Worm (Caenorhabditis elegans): Measurements from ENCODE around the gene C50F7.3.

DNA sequence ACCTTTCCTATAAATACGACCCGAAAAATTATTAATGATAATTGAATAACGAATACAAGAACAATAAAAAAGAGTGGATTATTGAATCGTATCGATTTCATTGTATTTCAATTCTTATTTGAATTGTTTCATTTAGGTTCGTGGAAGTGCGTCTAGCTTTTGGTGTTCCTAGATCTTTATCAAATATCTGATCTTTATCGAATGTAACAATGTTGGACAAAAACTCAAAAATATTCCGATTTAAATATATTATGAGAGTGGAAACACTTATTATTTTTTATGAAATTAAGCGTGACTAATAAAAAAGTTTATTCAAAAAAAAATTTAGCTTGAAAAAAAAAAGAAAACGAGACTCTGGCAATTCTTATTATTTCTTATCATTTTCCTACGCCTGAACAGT is at the start of gene C50F7.3, which contains the start of gene C50F7.9:
- TF ChIP-seq ama-1 (optimal IDR thresholded peaks at IDR 0.05) (no peak), ceh-13 (GFP tag; optimal IDR thresholded peaks at IDR 0.05) (no peak), pes-1 (GFP tag; IDR thresholded peaks at IDR 0.05) (no peak)

Measured in whole organism, early embryonic.